Worm (Caenorhabditis elegans) whole organism, L1 larva: ENCODE measurements around the gene R09A1.3.

Source experiments
- nhr-12 ChIP-seq: sonication (generic microtip); optimal IDR thresholded peaks from 2 replicates; lab custom pipeline; 2017; ENCODE audit warnings: missing biosample characterization, missing genetic modification characterization
- nhr-77 ChIP-seq: fragments of 150-350 bp; optimal IDR thresholded peaks from 2 replicates; lab custom pipeline; 2014; ENCODE audit warnings: missing biosample characterization, missing genetic modification characterization

DNA sequence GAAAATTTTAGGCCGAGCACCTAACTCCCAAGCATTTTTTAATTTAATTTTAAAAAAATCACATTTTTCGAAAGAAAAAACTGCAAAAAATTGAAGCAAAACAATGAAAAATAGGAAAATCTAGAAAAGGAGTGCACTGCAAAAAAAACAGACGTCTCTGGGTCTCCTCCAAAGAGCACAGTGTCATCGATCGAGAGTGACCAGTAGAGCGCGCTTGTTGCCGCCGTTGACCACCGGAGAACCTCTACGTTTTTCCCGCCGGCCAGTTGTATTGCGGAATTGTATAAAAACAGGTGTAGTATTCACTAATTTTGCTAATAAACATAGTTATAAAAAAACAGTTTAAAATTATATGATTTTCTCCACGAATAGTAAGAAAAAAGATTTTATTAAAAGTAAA, 22.5 kb upstream of the R09A1.3 start:
- TF ChIP-seq nhr-12 (tag; lab: Kevin White, UChicago) (no peak), nhr-77 (tag; lab: Kevin White, UChicago) (no peak)
